Worm (Caenorhabditis elegans) whole organism, L1 larva: Measurements from ENCODE around the gene grl-6.
A peak's percentile ranks its signal among the peaks of the same experiment; 100 is the strongest.

ENCODE experiments used
- Y116A8C.19 ChIP-seq: sonication (generic microtip); optimal IDR thresholded peaks from 2 replicates; lab custom pipeline; 2016; ENCODE audit warnings: missing compliant biosample characterization, missing genetic modification characterization, borderline replicate concordance
- alr-1 ChIP-seq: fragments of 200-800 bp; sonication (Bioruptor generic); optimal IDR thresholded peaks from 2 replicates; lab custom pipeline; 2018; ENCODE audit warnings: borderline replicate concordance, mild to moderate bottlenecking, missing genetic modification characterization, missing compliant biosample characterization
- blmp-1 ChIP-seq: fragments of 150-350 bp; optimal IDR thresholded peaks from 2 replicates; lab custom pipeline; 2014; ENCODE audit warnings: missing biosample characterization, missing genetic modification characterization
- ceh-63 ChIP-seq: fragments of 200-800 bp; sonication (Bioruptor generic); optimal IDR thresholded peaks from 2 replicates; lab custom pipeline; 2018; ENCODE audit warnings: mild to moderate bottlenecking, missing genetic modification characterization, missing compliant biosample characterization
- ceh-88 ChIP-seq: fragments of 200-800 bp; sonication (Bioruptor generic); IDR thresholded peaks from 2 replicates; pipeline ENCODE4 v1.3.6; 2022; ENCODE audit warnings: missing genetic modification characterization, missing compliant biosample characterization
- ces-1 ChIP-seq: fragments of 150-350 bp; optimal IDR thresholded peaks from 2 replicates; lab custom pipeline; 2014; ENCODE audit warnings: missing biosample characterization, missing genetic modification reagents, missing genetic modification characterization
- dsc-1 ChIP-seq: sonication (generic microtip); optimal IDR thresholded peaks from 2 replicates; lab custom pipeline; 2016; ENCODE audit warnings: mild to moderate bottlenecking, missing genetic modification characterization, missing compliant biosample characterization
- efl-3 ChIP-seq: fragments of 200-800 bp; sonication (Bioruptor generic); optimal IDR thresholded peaks from 2 replicates; lab custom pipeline; 2018; ENCODE audit warnings: mild to moderate bottlenecking, missing genetic modification characterization, missing compliant biosample characterization
- egl-27 ChIP-seq, 2 experiments: fragments of 150-350 bp in 1 of 2; sonication (generic microtip); optimal IDR thresholded peaks; 3 replicates each; lab custom pipeline; 2017 to 2018; ENCODE audit warnings: missing biosample characterization in 2 of 2, missing genetic modification characterization in 2 of 2, missing genetic modification reagents in 2 of 2
- elt-3 ChIP-seq, 6 experiments: fragments of 150-350 bp in 1 of 6; sonication (generic microtip); optimal IDR thresholded peaks; 2 replicates each; lab custom pipeline; 2017 to 2018; ENCODE audit warnings: missing biosample characterization in 6 of 6, missing genetic modification characterization in 6 of 6, inconsistent platforms in 1 of 6
- fkh-10 ChIP-seq: sonication (generic microtip); optimal IDR thresholded peaks from 2 replicates; lab custom pipeline; 2017; ENCODE audit warnings: missing biosample characterization, missing genetic modification reagents, missing genetic modification characterization
- fkh-8 ChIP-seq: sonication (generic microtip); optimal IDR thresholded peaks from 2 replicates; lab custom pipeline; 2016; ENCODE audit warnings: mild to moderate bottlenecking, missing genetic modification characterization, missing compliant biosample characterization
- hpl-2 ChIP-seq: fragments of 150-350 bp; optimal IDR thresholded peaks from 2 replicates; lab custom pipeline; 2014; ENCODE audit warnings: missing biosample characterization, missing genetic modification reagents, missing genetic modification characterization
- irx-1 ChIP-seq: sonication (generic microtip); optimal IDR thresholded peaks from 2 replicates; lab custom pipeline; 2016; ENCODE audit warnings: missing genetic modification characterization, missing compliant biosample characterization
- jun-1 ChIP-seq: fragments of 150-350 bp; optimal IDR thresholded peaks from 2 replicates; lab custom pipeline; 2014; ENCODE audit warnings: missing biosample characterization, missing genetic modification reagents, missing genetic modification characterization
- lin-14 ChIP-seq: fragments of 200-800 bp; sonication (Bioruptor generic); optimal IDR thresholded peaks from 2 replicates; lab custom pipeline; 2018; ENCODE audit warnings: mild to moderate bottlenecking, missing genetic modification characterization, moderate library complexity, missing compliant biosample characterization
- lin-35 ChIP-seq, 2 experiments: fragments of 150-350 bp; optimal IDR thresholded peaks; 2 replicates each; lab custom pipeline; 2014; ENCODE audit warnings: missing biosample characterization in 2 of 2, missing genetic modification characterization in 2 of 2, missing genetic modification reagents in 2 of 2
- lsy-2 ChIP-seq, 2 experiments: fragments of 150-350 bp; optimal IDR thresholded peaks; 2 replicates each; lab custom pipeline; 2014; ENCODE audit warnings: missing biosample characterization in 2 of 2, missing genetic modification characterization in 2 of 2
- mdl-1 ChIP-seq, 2 experiments: fragments of 150-350 bp; optimal IDR thresholded peaks; 2 replicates each; lab custom pipeline; 2014 to 2017; ENCODE audit warnings: missing biosample characterization in 2 of 2, missing genetic modification characterization in 2 of 2, inconsistent platforms in 1 of 2
- mef-2 ChIP-seq: fragments of 150-350 bp; optimal IDR thresholded peaks from 2 replicates; lab custom pipeline; 2014; ENCODE audit warnings: missing biosample characterization, missing genetic modification characterization
- mep-1 ChIP-seq: fragments of 150-350 bp; optimal IDR thresholded peaks from 2 replicates; lab custom pipeline; 2014; ENCODE audit warnings: missing biosample characterization, missing genetic modification characterization
- nhr-12 ChIP-seq: sonication (generic microtip); optimal IDR thresholded peaks from 2 replicates; lab custom pipeline; 2017; ENCODE audit warnings: missing biosample characterization, missing genetic modification characterization
- nhr-19 ChIP-seq: fragments of 200-800 bp; sonication (Bioruptor generic); conservative IDR thresholded peaks from 2 replicates; pipeline ENCODE4 v1.3.6; 2022; ENCODE audit warnings: missing genetic modification characterization, missing compliant biosample characterization
- nhr-20 ChIP-seq: sonication (generic microtip); optimal IDR thresholded peaks from 2 replicates; lab custom pipeline; 2016; ENCODE audit warnings: mild to moderate bottlenecking, missing genetic modification characterization, missing compliant biosample characterization
- nhr-47 ChIP-seq: sonication (generic microtip); optimal IDR thresholded peaks from 2 replicates; lab custom pipeline; 2016; ENCODE audit warnings: mild to moderate bottlenecking, missing genetic modification characterization, moderate library complexity, missing compliant biosample characterization
- nhr-71 ChIP-seq: sonication (generic microtip); optimal IDR thresholded peaks from 2 replicates; lab custom pipeline; 2016; ENCODE audit warnings: mild to moderate bottlenecking, missing genetic modification characterization, moderate library complexity, missing compliant biosample characterization
- nhr-77 ChIP-seq: fragments of 150-350 bp; optimal IDR thresholded peaks from 2 replicates; lab custom pipeline; 2014; ENCODE audit warnings: missing biosample characterization, missing genetic modification characterization
- nhr-85 ChIP-seq: sonication (generic microtip); peaks from one replicate; lab custom pipeline; 2016; ENCODE audit warnings: missing genetic modification characterization, inconsistent platforms, missing compliant biosample characterization
- pag-3 ChIP-seq: sonication (generic microtip); optimal IDR thresholded peaks from 2 replicates; lab custom pipeline; 2017; ENCODE audit warnings: missing genetic modification characterization, mild to moderate bottlenecking, missing compliant biosample characterization, antibody characterized with exemption, borderline replicate concordance; ENCODE audit not compliant: insufficient read depth
- rnt-1 ChIP-seq: sonication (generic microtip); optimal IDR thresholded peaks from 2 replicates; lab custom pipeline; 2016; ENCODE audit warnings: mild to moderate bottlenecking, missing genetic modification characterization, moderate library complexity, missing compliant biosample characterization
- skn-1 ChIP-seq: fragments of 150-350 bp; optimal IDR thresholded peaks from 2 replicates; lab custom pipeline; 2014; ENCODE audit warnings: missing biosample characterization, missing genetic modification characterization
- snpc-4 ChIP-seq: fragments of 150-350 bp; optimal IDR thresholded peaks from 2 replicates; lab custom pipeline; 2014; ENCODE audit warnings: missing biosample characterization, missing genetic modification characterization
- snu-23 ChIP-seq: sonication (generic microtip); optimal IDR thresholded peaks from 2 replicates; lab custom pipeline; 2016; ENCODE audit warnings: missing genetic modification characterization, missing compliant biosample characterization
- sox-4 ChIP-seq: sonication (generic microtip); optimal IDR thresholded peaks from 2 replicates; lab custom pipeline; 2016; ENCODE audit warnings: missing genetic modification characterization, missing compliant biosample characterization
- sptf-1 ChIP-seq: fragments of 150-350 bp; optimal IDR thresholded peaks from 2 replicates; lab custom pipeline; 2014; ENCODE audit warnings: missing biosample characterization, missing genetic modification characterization
- sup-37 ChIP-seq: fragments of 200-800 bp; sonication (Bioruptor generic); optimal IDR thresholded peaks from 2 replicates; lab custom pipeline; 2018; ENCODE audit warnings: mild to moderate bottlenecking, missing genetic modification characterization, missing compliant biosample characterization
- swsn-7 ChIP-seq: sonication (generic microtip); optimal IDR thresholded peaks from 2 replicates; lab custom pipeline; 2016; ENCODE audit warnings: missing genetic modification characterization, missing compliant biosample characterization
- tbx-2 ChIP-seq: sonication (generic microtip); optimal IDR thresholded peaks from 2 replicates; lab custom pipeline; 2016; ENCODE audit warnings: missing genetic modification characterization, missing compliant biosample characterization
- tlp-1 ChIP-seq: fragments of 150-350 bp; optimal IDR thresholded peaks from 2 replicates; lab custom pipeline; 2014; ENCODE audit warnings: missing biosample characterization, missing genetic modification characterization
- unc-130 ChIP-seq: fragments of 150-350 bp; optimal IDR thresholded peaks from 2 replicates; lab custom pipeline; 2017; ENCODE audit warnings: missing biosample characterization, missing genetic modification characterization, inconsistent platforms
- unc-98 ChIP-seq: fragments of 200-800 bp; sonication (Bioruptor generic); IDR thresholded peaks from 2 replicates; pipeline ENCODE4 v1.3.6; 2022; ENCODE audit warnings: missing genetic modification characterization, missing compliant biosample characterization
- xbp-1 ChIP-seq: sonication (generic microtip); optimal IDR thresholded peaks from 2 replicates; lab custom pipeline; 2016; ENCODE audit warnings: missing genetic modification characterization, missing compliant biosample characterization
- zag-1 ChIP-seq: fragments of 150-350 bp; optimal IDR thresholded peaks from 2 replicates; lab custom pipeline; 2014; ENCODE audit warnings: missing biosample characterization, missing genetic modification characterization
- zip-4 ChIP-seq: fragments of 200-800 bp; sonication (Bioruptor generic); optimal IDR thresholded peaks from 2 replicates; lab custom pipeline; 2018; ENCODE audit warnings: mild to moderate bottlenecking, missing genetic modification characterization, moderate library complexity, missing compliant biosample characterization
- ztf-11 ChIP-seq, 2 experiments: sonication (generic microtip); optimal IDR thresholded peaks; 2 replicates each; lab custom pipeline; 2016 to 2017; ENCODE audit warnings: missing genetic modification characterization in 2 of 2, missing biosample characterization in 1 of 2, missing compliant biosample characterization in 1 of 2

grl-6 gene

ce11 chrX:6420681-6421080 is 30.1 kb downstream of the grl-6 start, which contains the start of gene K10C2.12:
TSS of gene K10C2.12 (minus strand) at chrX:6420781.
- TF ChIP-seq ces-1 (GFP tag; lab: Kevin White, UChicago) (no peak), unc-130 (no peak), nhr-20 (tag; lab: Kevin White, UChicago) (no peak), alr-1 (tag; lab: Kevin White, UChicago) (no peak), unc-98 (no peak), snpc-4 (tag; lab: Kevin White, UChicago) (no peak), sup-37 (GFP tag; lab: Kevin White, UChicago) (no peak), irx-1 (tag; lab: Kevin White, UChicago) (no peak), lin-35 (GFP tag; optimal IDR thresholded peaks at IDR 0.05; lab: Kevin White, UChicago) (no peak), xbp-1 (tag; lab: Kevin White, UChicago) (no peak), zip-4 (GFP tag; lab: Kevin White, UChicago) (no peak), dsc-1 (tag; lab: Kevin White, UChicago) (no peak), efl-3 (GFP tag; lab: Kevin White, UChicago) (no peak), nhr-77 (tag; lab: Kevin White, UChicago) (no peak), fkh-8 (tag; lab: Kevin White, UChicago) (no peak), jun-1 (tag; lab: Kevin White, UChicago) (no peak), ztf-11 (tag; optimal IDR thresholded peaks at IDR 0.05; lab: Kevin White, UChicago) (no peak), pag-3 (tag; lab: Kevin White, UChicago) (no peak), Y116A8C.19 (tag; lab: Kevin White, UChicago) (no peak), sox-4 (tag; lab: Kevin White, UChicago) (no peak)

ce11 chrX:6419113-6419512 is 31.6 kb downstream of the grl-6 start:
- TF ChIP-seq skn-1 (tag; lab: Kevin White, UChicago) (no peak), fkh-10 (GFP tag; lab: Kevin White, UChicago) (peak; percentile 64), mep-1 (tag; lab: Kevin White, UChicago) (no peak), lin-14 (GFP tag; lab: Kevin White, UChicago) (peak; percentile 48), nhr-47 (no peak), zag-1 (tag; lab: Kevin White, UChicago) (no peak), unc-98 (no peak), rnt-1 (tag; lab: Kevin White, UChicago) (no peak), mef-2 (tag; lab: Kevin White, UChicago) (no peak), nhr-85 (no peak), dsc-1 (tag; lab: Kevin White, UChicago) (peak; percentile 35)

ce11 chrX:6416357-6417087 is 34.2 kb downstream of the grl-6 start, which contains the start of gene T22E5.6:
TSS of gene T22E5.6 (minus strand) at chrX:6416407.
- TF ChIP-seq egl-27 (tag; optimal IDR thresholded peaks at IDR 0.05; lab: Kevin White, UChicago) (no peak), swsn-7 (tag; lab: Kevin White, UChicago) (no peak), hpl-2 (GFP tag; lab: Kevin White, UChicago) (no peak), efl-3 (GFP tag; lab: Kevin White, UChicago) (no peak), elt-3 (tag; optimal IDR thresholded peaks at IDR 0.05; lab: Kevin White, UChicago) (peak in 2 of 6 experiments; percentile 20 to 37), lin-14 (GFP tag; lab: Kevin White, UChicago) (peak; percentile 65), mdl-1 (tag; optimal IDR thresholded peaks at IDR 0.05; lab: Kevin White, UChicago) (no peak), ceh-63 (GFP tag; lab: Kevin White, UChicago) (no peak), nhr-85 (peak; percentile 83), sptf-1 (tag; lab: Kevin White, UChicago) (no peak), blmp-1 (peak; percentile 74), Y116A8C.19 (tag; lab: Kevin White, UChicago) (no peak), lsy-2 (tag; optimal IDR thresholded peaks at IDR 0.05; lab: Kevin White, UChicago) (peak in 1 of 2 experiments; percentile 10), mep-1 (tag; lab: Kevin White, UChicago) (peak; percentile 40), sup-37 (GFP tag; lab: Kevin White, UChicago) (no peak), dsc-1 (tag; lab: Kevin White, UChicago) (no peak), snu-23 (GFP tag; lab: Kevin White, UChicago) (peak; percentile 37), ceh-88 (no peak), skn-1 (tag; lab: Kevin White, UChicago) (no peak), nhr-19 (GFP tag; lab: Robert Waterston, UW) (no peak), nhr-12 (tag; lab: Kevin White, UChicago) (no peak), nhr-20 (tag; lab: Kevin White, UChicago) (no peak), sox-4 (tag; lab: Kevin White, UChicago) (no peak), lin-35 (GFP tag; optimal IDR thresholded peaks at IDR 0.05; lab: Kevin White, UChicago) (no peak), nhr-71 (tag; lab: Kevin White, UChicago) (no peak), tlp-1 (no peak), tbx-2 (tag; lab: Kevin White, UChicago) (no peak)
